Worm (Caenorhabditis elegans) whole organism, midembryonic: ENCODE results near the gene srbc-60.

Experiments used
- T22C8.4 ChIP-seq: fragments of 200-800 bp; sonication (Bioruptor generic); IDR thresholded peaks from 2 replicates; pipeline ENCODE4 v1.3.6; 2022; ENCODE audit warnings: missing genetic modification characterization, missing compliant biosample characterization
- cog-1 ChIP-seq: sonication (generic microtip); optimal IDR thresholded peaks from 2 replicates; lab custom pipeline; 2016; ENCODE audit warnings: missing genetic modification characterization, missing compliant biosample characterization
- flt-1 ChIP-seq: fragments of 200-800 bp; sonication (Bioruptor generic); IDR thresholded peaks from 2 replicates; pipeline ENCODE4 v1.3.6; 2022; ENCODE audit warnings: missing genetic modification characterization, missing compliant biosample characterization
- med-1 ChIP-seq: sonication (generic microtip); optimal IDR thresholded peaks from 2 replicates; lab custom pipeline; 2017; ENCODE audit warnings: missing genetic modification characterization, mild to moderate bottlenecking, missing compliant biosample characterization, antibody characterized with exemption, missing genetic modification reagents; ENCODE audit not compliant: insufficient read depth
- ref-1 ChIP-seq: fragments of 200-800 bp; sonication (Bioruptor generic); conservative IDR thresholded peaks from 2 replicates; pipeline ENCODE4 v1.3.6; 2022; ENCODE audit warnings: missing genetic modification reagents, missing genetic modification characterization, missing compliant biosample characterization
- ztf-23 ChIP-seq: fragments of 200-800 bp; sonication (Bioruptor generic); IDR thresholded peaks from 2 replicates; pipeline ENCODE4 v1.3.6; 2022; ENCODE audit warnings: missing genetic modification reagents, missing genetic modification characterization, missing compliant biosample characterization

- no peak for TF ChIP-seq T22C8.4 (GFP tag; lab: Robert Waterston, UW)
- TF ChIP-seq flt-1 (GFP tag; lab: Robert Waterston, UW): no peak
- no peak for TF ChIP-seq ref-1 (GFP tag; lab: Robert Waterston, UW)
- no peak for TF ChIP-seq cog-1 (tag; lab: Kevin White, UChicago)
- TF ChIP-seq med-1 (GFP tag; lab: Kevin White, UChicago): no peak
- no peak for TF ChIP-seq ztf-23 (GFP tag; lab: Robert Waterston, UW)
Measured at ce11 chrV:756169-756568, 23.9 kb upstream of the srbc-60 start, which contains the start of gene str-20.
